Fruit fly (Drosophila melanogaster): ENCODE measurements around the gene ND-B14.5A.

Gene ND-B14.5A

DNA sequence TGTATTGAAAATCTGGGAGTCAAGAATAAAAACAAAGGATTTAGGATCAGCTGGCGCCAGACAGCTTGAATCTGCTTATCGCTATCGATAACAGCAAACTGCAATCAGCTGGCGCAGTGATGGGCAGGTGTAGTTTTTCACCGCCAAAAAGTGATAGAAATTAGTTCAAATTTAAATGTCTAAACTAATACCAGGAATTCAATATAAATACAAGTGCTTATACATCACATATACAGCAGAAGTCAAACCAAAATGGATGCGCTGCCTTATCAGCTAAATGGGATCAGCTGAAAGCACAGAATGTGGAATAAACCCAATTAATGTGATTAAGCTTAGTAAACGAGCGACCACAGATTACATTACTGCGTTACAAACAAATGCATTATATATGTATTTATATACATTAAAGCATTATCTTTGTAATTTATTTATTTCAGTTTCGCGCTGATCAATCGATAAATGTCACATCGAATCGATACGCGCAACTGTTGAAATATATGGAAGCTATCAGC, 8.5 kb downstream of the ND-B14.5A start, which contains the start of gene pn (continued):
- TF ChIP-seq Sry-β (GFP tag; optimal IDR thresholded peaks at IDR 0.05) (peak; percentile 80), GATAe (GFP tag; conservative IDR thresholded peaks at IDR 0.05) (no peak), CG7786 (GFP tag; optimal IDR thresholded peaks at IDR 0.05) (no peak), dimm (GFP tag; IDR thresholded peaks at IDR 0.05) (no peak), H15 (GFP tag; IDR thresholded peaks at IDR 0.05) (no peak), sim (GFP tag; IDR thresholded peaks at IDR 0.05) (no peak), chinmo (GFP tag; IDR thresholded peaks at IDR 0.05; ENCODE audit: partially characterized antibody) (0 out of 4 replicates have a peak, but pooled peaks have one; percentile 22), CG12219 (GFP tag; optimal IDR thresholded peaks at IDR 0.05) (no peak), wek (GFP tag; optimal IDR thresholded peaks at IDR 0.05) (no peak), Bteb2 (GFP tag; optimal IDR thresholded peaks at IDR 0.05) (no peak), CG17186 (GFP tag; optimal IDR thresholded peaks at IDR 0.05) (peak; percentile 37), BEAF-32 (GFP tag; optimal IDR thresholded peaks at IDR 0.05) (peak; percentile 55), nom (GFP tag; optimal IDR thresholded peaks at IDR 0.05) (no peak), btn (GFP tag; optimal IDR thresholded peaks at IDR 0.05) (no peak), prd (optimal IDR thresholded peaks at IDR 0.05) (no peak), prd (GFP tag; IDR thresholded peaks at IDR 0.05) (no peak), Sry-δ (GFP tag; optimal IDR thresholded peaks at IDR 0.05) (peak; percentile 57), HLH3B (GFP tag; IDR thresholded peaks at IDR 0.05) (no peak), wdn (GFP tag; IDR thresholded peaks at IDR 0.05) (no peak), CG7556 (GFP tag; optimal IDR thresholded peaks at IDR 0.05) (no peak), h (optimal IDR thresholded peaks at IDR 0.05) (no peak), da (GFP tag; optimal IDR thresholded peaks at IDR 0.05) (no peak), crp (GFP tag; optimal IDR thresholded peaks at IDR 0.05) (peak; percentile 55 to 83), Dref (GFP tag; IDR thresholded peaks at IDR 0.05) (peak; percentile 62), C15 (GFP tag; IDR thresholded peaks at IDR 0.05) (no peak), CG30403 (GFP tag; optimal IDR thresholded peaks at IDR 0.05) (no peak), knrl (GFP tag; IDR thresholded peaks at IDR 0.05; ENCODE audit: partially characterized antibody) (no peak), CG12391 (tag; optimal IDR thresholded peaks at IDR 0.05) (no peak), CG3407 (GFP tag; optimal IDR thresholded peaks at IDR 0.05) (no peak), BtbVII (GFP tag; optimal IDR thresholded peaks at IDR 0.05) (no peak), sens-2 (GFP tag; IDR thresholded peaks at IDR 0.05) (no peak), CG7372 (GFP tag; IDR thresholded peaks at IDR 0.05) (no peak), klu (GFP tag; IDR thresholded peaks at IDR 0.05) (no peak), Dip2 (GFP tag; IDR thresholded peaks at IDR 0.05) (no peak), CG14965 (GFP tag; optimal IDR thresholded peaks at IDR 0.05; ENCODE audit: borderline replicate concordance) (no peak), ind (GFP tag; optimal IDR thresholded peaks at IDR 0.05) (no peak), Dll (GFP tag; IDR thresholded peaks at IDR 0.05; ENCODE audit: partially characterized antibody) (peak; percentile 55; the same call in 2 of the 4 replicates), CG10979 (tag; optimal IDR thresholded peaks at IDR 0.05) (no peak), zen (tag; optimal IDR thresholded peaks at IDR 0.05) (no peak), fd102C (GFP tag; optimal IDR thresholded peaks at IDR 0.05) (no peak), CG6791 (GFP tag; IDR thresholded peaks at IDR 0.05; ENCODE audit: partially characterized antibody) (no peak), CG13424 (tag; optimal IDR thresholded peaks at IDR 0.05) (no peak), CG4707 (GFP tag; optimal IDR thresholded peaks at IDR 0.05) (no peak), cwo (GFP tag; optimal IDR thresholded peaks at IDR 0.05) (no peak), CG12659 (GFP tag; optimal IDR thresholded peaks at IDR 0.05) (no peak), vnd (GFP tag; IDR thresholded peaks at IDR 0.05; ENCODE audit: partially characterized antibody) (no peak), CG11504 (tag; optimal IDR thresholded peaks at IDR 0.05) (no peak), Side (GFP tag; optimal IDR thresholded peaks at IDR 0.05) (no peak), bbx (GFP tag; IDR thresholded peaks at IDR 0.05; ENCODE audit: partially characterized antibody) (peak; percentile 38; the same call in 1 of the 2 replicates), pan (optimal IDR thresholded peaks at IDR 0.05) (no peak), pan (GFP tag; optimal IDR thresholded peaks at IDR 0.05 in 1 of 2, IDR thresholded peaks at IDR 0.05 in 1 of 2) (no peak)
